Worm (Caenorhabditis elegans) whole organism, midembryonic: ENCODE data around the gene figl-1.
A peak's percentile ranks its signal among the peaks of the same experiment; 100 is the strongest.

ENCODE experiments used
- T22C8.4 ChIP-seq: fragments of 200-800 bp; sonication (Bioruptor generic); IDR thresholded peaks from 2 replicates; pipeline ENCODE4 v1.3.6; 2022; ENCODE audit warnings: missing genetic modification characterization, missing compliant biosample characterization
- cog-1 ChIP-seq: sonication (generic microtip); optimal IDR thresholded peaks from 2 replicates; lab custom pipeline; 2016; ENCODE audit warnings: missing genetic modification characterization, missing compliant biosample characterization
- flt-1 ChIP-seq: fragments of 200-800 bp; sonication (Bioruptor generic); IDR thresholded peaks from 2 replicates; pipeline ENCODE4 v1.3.6; 2022; ENCODE audit warnings: missing genetic modification characterization, missing compliant biosample characterization
- klf-2 ChIP-seq: fragments of 200-800 bp; sonication (Bioruptor generic); conservative IDR thresholded peaks from 2 replicates; pipeline ENCODE4 v1.3.6; 2022; ENCODE audit warnings: missing genetic modification reagents, missing genetic modification characterization, missing compliant biosample characterization
- med-1 ChIP-seq: sonication (generic microtip); optimal IDR thresholded peaks from 2 replicates; lab custom pipeline; 2017; ENCODE audit warnings: missing genetic modification characterization, mild to moderate bottlenecking, missing compliant biosample characterization, antibody characterized with exemption, missing genetic modification reagents; ENCODE audit not compliant: insufficient read depth
- ref-1 ChIP-seq: fragments of 200-800 bp; sonication (Bioruptor generic); conservative IDR thresholded peaks from 2 replicates; pipeline ENCODE4 v1.3.6; 2022; ENCODE audit warnings: missing genetic modification reagents, missing genetic modification characterization, missing compliant biosample characterization
- tab-1 ChIP-seq: fragments of 200-800 bp; sonication (Bioruptor generic); IDR thresholded peaks from 2 replicates; pipeline ENCODE4 v1.3.6; 2022; ENCODE audit warnings: missing genetic modification characterization, missing compliant biosample characterization
- ztf-23 ChIP-seq: fragments of 200-800 bp; sonication (Bioruptor generic); IDR thresholded peaks from 2 replicates; pipeline ENCODE4 v1.3.6; 2022; ENCODE audit warnings: missing genetic modification reagents, missing genetic modification characterization, missing compliant biosample characterization
- ztf-29 ChIP-seq: fragments of 200-800 bp; sonication (Bioruptor generic); IDR thresholded peaks from 2 replicates; pipeline ENCODE4 v1.3.6; 2022; ENCODE audit warnings: missing genetic modification reagents, missing genetic modification characterization, missing compliant biosample characterization

figl-1 gene

ce11 chrV:4326841-4327240 lies 19.0 kb downstream of the figl-1 start, which contains the start of gene D2063.1:
TSS of gene D2063.1 (plus strand) at chrV:4327121.
- TF ChIP-seq ref-1 (GFP tag; lab: Robert Waterston, UW) = no peak
- no peak for TF ChIP-seq ztf-23
- no peak for TF ChIP-seq med-1 (GFP tag; lab: Kevin White, UChicago)
- no peak for TF ChIP-seq flt-1 (GFP tag; lab: Robert Waterston, UW)
- no peak for TF ChIP-seq klf-2 (GFP tag; lab: Robert Waterston, UW)
- TF ChIP-seq tab-1 (GFP tag; lab: Robert Waterston, UW) = no peak
- no peak for TF ChIP-seq T22C8.4 (GFP tag; lab: Robert Waterston, UW)
- TF ChIP-seq cog-1 (tag; lab: Kevin White, UChicago) = no peak
- no peak for TF ChIP-seq ztf-29 (GFP tag; lab: Robert Waterston, UW)

ce11 chrV:4325415-4325814 lies 20.4 kb downstream of the figl-1 start, which contains the start of gene nhr-125:
TSS of gene nhr-125 (minus strand) at chrV:4325515.
- no peak for TF ChIP-seq ref-1 (GFP tag; lab: Robert Waterston, UW)
- TF ChIP-seq cog-1 (tag; lab: Kevin White, UChicago) = no peak
- TF ChIP-seq flt-1 (GFP tag; lab: Robert Waterston, UW) = no peak
- TF ChIP-seq ztf-29 (GFP tag; lab: Robert Waterston, UW) = no peak
- TF ChIP-seq T22C8.4 (GFP tag; lab: Robert Waterston, UW) = no peak
- no peak for TF ChIP-seq tab-1 (GFP tag; lab: Robert Waterston, UW)
- no peak for TF ChIP-seq klf-2 (GFP tag; lab: Robert Waterston, UW)
- no peak for TF ChIP-seq med-1 (GFP tag; lab: Kevin White, UChicago)
- TF ChIP-seq ztf-23 = no peak

- TF ChIP-seq klf-2 (GFP tag; lab: Robert Waterston, UW) = no peak
Measured at ce11 chrV:4322706-4323105, 23.1 kb downstream of the figl-1 start, which contains the start of gene R02D1.2. TSS of gene R02D1.2 (minus strand) at chrV:4322806.

DNA sequence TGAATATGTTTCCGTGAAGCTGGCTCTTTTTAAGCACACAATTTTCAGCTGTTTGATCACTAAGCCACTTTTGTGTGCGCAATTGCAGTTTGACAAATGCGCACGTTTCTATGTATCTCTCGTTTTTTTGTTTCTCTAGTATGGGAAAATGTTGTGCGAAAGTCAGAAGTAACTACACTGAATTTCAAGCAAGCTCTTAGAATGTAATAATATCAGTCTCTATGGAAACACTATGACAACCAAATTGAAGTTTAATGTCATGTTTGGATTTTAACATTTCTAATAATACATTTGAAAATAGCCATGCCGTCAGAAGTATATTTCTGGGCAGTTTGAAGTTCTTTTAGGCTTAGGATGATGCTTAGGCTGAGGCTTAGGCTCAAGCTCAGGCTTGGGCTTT lies 25.9 kb downstream of the figl-1 start, which contains the start of gene ZC132.9:
ZC132.9 (minus strand) TSS at position 101 of the 400 bp plus-strand sequence.
- TF ChIP-seq cog-1 (tag; lab: Kevin White, UChicago) = no peak
- TF ChIP-seq med-1 (GFP tag; lab: Kevin White, UChicago) = no peak
- TF ChIP-seq ref-1 (GFP tag; lab: Robert Waterston, UW) = no peak
- no peak for TF ChIP-seq klf-2 (GFP tag; lab: Robert Waterston, UW)
- TF ChIP-seq ztf-23 = no peak
- TF ChIP-seq T22C8.4 (GFP tag; lab: Robert Waterston, UW) = no peak
- no peak for TF ChIP-seq tab-1 (GFP tag; lab: Robert Waterston, UW)
- no peak for TF ChIP-seq ztf-29 (GFP tag; lab: Robert Waterston, UW)
- no peak for TF ChIP-seq flt-1 (GFP tag; lab: Robert Waterston, UW)

- TF ChIP-seq ztf-29 (GFP tag; lab: Robert Waterston, UW) (no peak), tab-1 (GFP tag; lab: Robert Waterston, UW) (no peak), flt-1 (GFP tag; lab: Robert Waterston, UW) (no peak), ztf-23 (no peak), med-1 (GFP tag; lab: Kevin White, UChicago) (no peak), T22C8.4 (GFP tag; lab: Robert Waterston, UW) (no peak), klf-2 (GFP tag; lab: Robert Waterston, UW) (no peak), ref-1 (GFP tag; lab: Robert Waterston, UW) (no peak), cog-1 (tag; lab: Kevin White, UChicago) (no peak)
Measured at ce11 chrV:4315057-4315456, 30.7 kb downstream of the figl-1 start, which contains the start of gene srh-192. TSS of gene srh-192 (minus strand) at chrV:4315157.

ce11 chrV:4310414-4310813 lies 35.4 kb downstream of the figl-1 start:
- peak; percentile 47; the same call in 1 of the 2 replicates for TF ChIP-seq flt-1 (GFP tag; lab: Robert Waterston, UW)
- 0 out of 2 replicates have a peak, but pooled peaks have one; percentile 26 for TF ChIP-seq T22C8.4 (GFP tag; lab: Robert Waterston, UW)

DNA sequence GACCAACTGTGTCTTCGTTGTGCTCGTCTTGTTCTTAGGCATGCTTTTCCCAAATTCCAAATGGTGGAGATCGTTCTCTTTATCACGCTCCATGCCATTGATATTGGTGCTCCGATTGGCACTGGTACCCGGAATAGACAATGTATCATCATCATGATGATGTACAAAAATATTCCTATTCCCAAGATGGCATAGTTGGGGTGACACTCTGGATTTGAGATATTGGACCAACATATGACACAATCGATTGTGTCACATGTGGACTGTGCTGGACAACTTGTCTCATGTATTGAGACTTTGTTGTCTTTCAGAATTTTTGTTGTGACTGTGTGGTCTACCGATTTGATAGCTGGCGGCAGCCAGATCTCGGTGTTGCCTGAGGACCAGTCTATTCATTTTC lies 41.6 kb downstream of the figl-1 start:
- TF ChIP-seq cog-1 (tag; lab: Kevin White, UChicago) (no peak), T22C8.4 (GFP tag; lab: Robert Waterston, UW) (no peak), klf-2 (GFP tag; lab: Robert Waterston, UW) (no peak), ref-1 (GFP tag; lab: Robert Waterston, UW) (no peak), med-1 (GFP tag; lab: Kevin White, UChicago) (no peak), tab-1 (GFP tag; lab: Robert Waterston, UW) (no peak), flt-1 (GFP tag; lab: Robert Waterston, UW) (no peak), ztf-29 (GFP tag; lab: Robert Waterston, UW) (no peak), ztf-23 (no peak)

- TF ChIP-seq ztf-23 = no peak
- no peak for TF ChIP-seq tab-1 (GFP tag; lab: Robert Waterston, UW)
- no peak for TF ChIP-seq flt-1 (GFP tag; lab: Robert Waterston, UW)
- no peak for TF ChIP-seq ref-1 (GFP tag; lab: Robert Waterston, UW)
- TF ChIP-seq ztf-29 (GFP tag; lab: Robert Waterston, UW) = no peak
Measured at ce11 chrV:4303793-4304192, 42.0 kb downstream of the figl-1 start.

- TF ChIP-seq tab-1 (GFP tag; lab: Robert Waterston, UW) = no peak
- TF ChIP-seq ref-1 (GFP tag; lab: Robert Waterston, UW) = no peak
- TF ChIP-seq ztf-23 = no peak
- no peak for TF ChIP-seq cog-1 (tag; lab: Kevin White, UChicago)
- no peak for TF ChIP-seq ztf-29 (GFP tag; lab: Robert Waterston, UW)
- no peak for TF ChIP-seq T22C8.4 (GFP tag; lab: Robert Waterston, UW)
- TF ChIP-seq med-1 (GFP tag; lab: Kevin White, UChicago) = no peak
- TF ChIP-seq flt-1 (GFP tag; lab: Robert Waterston, UW) = no peak
- TF ChIP-seq klf-2 (GFP tag; lab: Robert Waterston, UW) = no peak
Measured at ce11 chrV:4302842-4303241, 43.0 kb downstream of the figl-1 start.
